Worm (Caenorhabditis elegans): Measurements from ENCODE around the gene mam-5.

ce11 chrV:9974264-9974663 lies 21.8 kb downstream of the mam-5 start:
- no peak for TF ChIP-seq lsy-2 (tag; optimal IDR thresholded peaks at IDR 0.05)
- no peak for TF ChIP-seq snpc-4 (tag; optimal IDR thresholded peaks at IDR 0.05)
- no peak for TF ChIP-seq elt-1 (tag; optimal IDR thresholded peaks at IDR 0.05; ENCODE audit: borderline replicate concordance, insufficient read depth)
- no peak for TF ChIP-seq ceh-43 (GFP tag; optimal IDR thresholded peaks at IDR 0.05)
- no peak for TF ChIP-seq ztf-11 (tag; optimal IDR thresholded peaks at IDR 0.05)
- TF ChIP-seq mep-1 (tag; optimal IDR thresholded peaks at IDR 0.05), result no peak
- TF ChIP-seq elt-3 (tag; optimal IDR thresholded peaks at IDR 0.05), result no peak
- TF ChIP-seq nhr-237 (tag; optimal IDR thresholded peaks at IDR 0.05), result no peak
- TF ChIP-seq pha-4 (tag; optimal IDR thresholded peaks at IDR 0.05), result no peak
- TF ChIP-seq ham-2 (GFP tag; optimal IDR thresholded peaks at IDR 0.05), result no peak
- TF ChIP-seq ces-1 (GFP tag; optimal IDR thresholded peaks at IDR 0.05), result peak; percentile 40
- no peak for TF ChIP-seq unc-62 (GFP tag; optimal IDR thresholded peaks at IDR 0.05)
- no peak for TF ChIP-seq ceh-83 (GFP tag; optimal IDR thresholded peaks at IDR 0.05)
